Fruit fly (Drosophila melanogaster) whole organism: ENCODE data around the gene CG9184.

Experiments
- CG8478 ChIP-seq: fragments of >200 bp; optimal IDR thresholded peaks from 2 replicates; lab custom pipeline; 2018; ENCODE audit warnings: inconsistent platforms
- Dll ChIP-seq: fragments of >200 bp; optimal IDR thresholded peaks from 2 replicates; lab custom pipeline; 2017
- EcR ChIP-seq, 2 experiments: fragments of >200 bp; optimal IDR thresholded peaks; 2 replicates each; lab custom pipeline; 2017; ENCODE audit warnings: missing biosample characterization in 2 of 2, missing genetic modification characterization in 2 of 2, missing genetic modification reagents in 2 of 2
- pan ChIP-seq: fragments of >200 bp; optimal IDR thresholded peaks from 2 replicates; lab custom pipeline; 2017
- psq ChIP-seq: fragments of >200 bp; optimal IDR thresholded peaks from 2 replicates; lab custom pipeline; 2017
- usp ChIP-seq: fragments of >200 bp; optimal IDR thresholded peaks from 2 replicates; lab custom pipeline; 2017; ENCODE audit warnings: missing biosample characterization, missing genetic modification characterization, mixed read lengths

dm6 chr3L:1370099-1370678, 47.6 kb upstream of the CG9184 start, which contains the start of gene ru:
- TF ChIP-seq Dll (lab: Kevin White, UChicago) (no peak), CG8478 (lab: Kevin White, UChicago) (no peak), psq (lab: Kevin White, UChicago) (no peak), usp (GFP tag; lab: Kevin White, UChicago) (no peak), EcR (GFP tag; optimal IDR thresholded peaks at IDR 0.05; lab: Kevin White, UChicago) (no peak), pan (no peak)
